Worm (Caenorhabditis elegans) whole organism, young adult: ENCODE measurements around the gene del-10.

Experiments
- F39B2.1 ChIP-seq: fragments of 200-800 bp; sonication (Bioruptor generic); IDR thresholded peaks from 2 replicates; pipeline ENCODE4 v1.3.6; 2022; ENCODE audit warnings: missing genetic modification reagents, missing genetic modification characterization, missing compliant biosample characterization
- T26A5.8 ChIP-seq: sonication (generic microtip); optimal IDR thresholded peaks from 2 replicates; lab custom pipeline; 2016; ENCODE audit warnings: missing genetic modification characterization, missing compliant biosample characterization
- cebp-2 ChIP-seq: fragments of 200-800 bp; sonication (Bioruptor generic); IDR thresholded peaks from 2 replicates; pipeline ENCODE4 v1.3.6; 2022; ENCODE audit warnings: missing genetic modification characterization, missing compliant biosample characterization
- ceh-40 ChIP-seq: fragments of 200-800 bp; sonication (Bioruptor generic); IDR thresholded peaks from 2 replicates; pipeline ENCODE4 v1.3.6; 2022; ENCODE audit warnings: missing genetic modification characterization, missing compliant biosample characterization
- die-1 ChIP-seq: sonication (generic microtip); optimal IDR thresholded peaks from 2 replicates; lab custom pipeline; 2016; ENCODE audit warnings: missing genotype, mild to moderate bottlenecking, missing genetic modification characterization, missing compliant biosample characterization
- dpff-1 ChIP-seq: sonication (generic microtip); optimal IDR thresholded peaks from 2 replicates; lab custom pipeline; 2017; ENCODE audit warnings: mild to moderate bottlenecking, missing genetic modification characterization, missing compliant biosample characterization
- lag-1 ChIP-seq: fragments of 200-800 bp; sonication (Bioruptor generic); IDR thresholded peaks from 2 replicates; pipeline ENCODE4 v1.3.6; 2022; ENCODE audit warnings: missing genetic modification reagents, missing genetic modification characterization, missing compliant biosample characterization
- let-526 ChIP-seq: fragments of 200-800 bp; sonication (Bioruptor generic); IDR thresholded peaks from 2 replicates; pipeline ENCODE4 v1.3.6; 2022; ENCODE audit warnings: missing genetic modification reagents, missing genetic modification characterization, missing compliant biosample characterization
- lin-35 ChIP-seq, 3 experiments: fragments of 150-350 bp in 2 of 3; sonication (generic microtip) in 1 of 3; optimal IDR thresholded peaks; 2 replicates each; lab custom pipeline; 2014 to 2018; ENCODE audit warnings: missing biosample characterization in 3 of 3, missing genetic modification characterization in 3 of 3, missing genetic modification reagents in 3 of 3
- madf-10 ChIP-seq: sonication (generic microtip); optimal IDR thresholded peaks from 2 replicates; lab custom pipeline; 2016; ENCODE audit warnings: mild to moderate bottlenecking, missing genetic modification characterization, missing compliant biosample characterization
- nfya-1 ChIP-seq: sonication (generic microtip); optimal IDR thresholded peaks from 2 replicates; lab custom pipeline; 2017; ENCODE audit warnings: antibody characterized with exemption, missing compliant biosample characterization, missing genetic modification characterization, borderline replicate concordance; ENCODE audit not compliant: insufficient read depth
- rcor-1 ChIP-seq: fragments of 200-800 bp; sonication (Bioruptor generic); IDR thresholded peaks from 2 replicates; pipeline ENCODE4 v1.3.6; 2022; ENCODE audit warnings: missing genetic modification reagents, missing genetic modification characterization, missing compliant biosample characterization
- snpc-4 ChIP-seq, 5 experiments: fragments of 150-350 bp in 1 of 5; sonication (generic microtip) in 4 of 5; optimal IDR thresholded peaks; 2 replicates each; lab custom pipeline; 2014 to 2018; ENCODE audit warnings: missing genetic modification characterization in 5 of 5, missing biosample characterization in 3 of 5, antibody characterized with exemption in 2 of 5, mild to moderate bottlenecking in 2 of 5, missing compliant biosample characterization in 2 of 5, missing genotype in 2 of 5, moderate library complexity in 2 of 5, missing genetic modification reagents in 1 of 5
- unc-62 ChIP-seq: fragments of 150-350 bp; optimal IDR thresholded peaks from 2 replicates; lab custom pipeline; 2014; ENCODE audit warnings: missing biosample characterization, missing genetic modification reagents, missing genetic modification characterization

ce11 chrII:6516276-6516675 lies 34.4 kb upstream of the del-10 start, which contains the start of gene C56E6.7:
- TF ChIP-seq cebp-2 (GFP tag; lab: Robert Waterston, UW) (no peak), nfya-1 (no peak), die-1 (tag; lab: Kevin White, UChicago) (no peak), lin-35 (GFP tag; optimal IDR thresholded peaks at IDR 0.05; lab: Kevin White, UChicago) (no peak), ceh-40 (no peak), madf-10 (no peak), unc-62 (GFP tag; lab: Kevin White, UChicago) (no peak), lag-1 (GFP tag; lab: Robert Waterston, UW) (no peak), dpff-1 (no peak), let-526 (GFP tag; lab: Robert Waterston, UW) (no peak), snpc-4 (GFP tag; optimal IDR thresholded peaks at IDR 0.05; lab: Kevin White, UChicago) (no peak), snpc-4 (tag; optimal IDR thresholded peaks at IDR 0.05; lab: Kevin White, UChicago) (no peak), F39B2.1 (GFP tag; lab: Robert Waterston, UW) (no peak), rcor-1 (no peak), T26A5.8 (no peak)
